Worm (Caenorhabditis elegans) whole organism, midembryonic: ENCODE results near the gene K09H11.11.

Source experiments
- T22C8.4 ChIP-seq: fragments of 200-800 bp; sonication (Bioruptor generic); IDR thresholded peaks from 2 replicates; pipeline ENCODE4 v1.3.6; 2022; ENCODE audit warnings: missing genetic modification characterization, missing compliant biosample characterization
- cog-1 ChIP-seq: sonication (generic microtip); optimal IDR thresholded peaks from 2 replicates; lab custom pipeline; 2016; ENCODE audit warnings: missing genetic modification characterization, missing compliant biosample characterization
- flt-1 ChIP-seq: fragments of 200-800 bp; sonication (Bioruptor generic); IDR thresholded peaks from 2 replicates; pipeline ENCODE4 v1.3.6; 2022; ENCODE audit warnings: missing genetic modification characterization, missing compliant biosample characterization
- tab-1 ChIP-seq: fragments of 200-800 bp; sonication (Bioruptor generic); IDR thresholded peaks from 2 replicates; pipeline ENCODE4 v1.3.6; 2022; ENCODE audit warnings: missing genetic modification characterization, missing compliant biosample characterization
- ztf-23 ChIP-seq: fragments of 200-800 bp; sonication (Bioruptor generic); IDR thresholded peaks from 2 replicates; pipeline ENCODE4 v1.3.6; 2022; ENCODE audit warnings: missing genetic modification reagents, missing genetic modification characterization, missing compliant biosample characterization

DNA sequence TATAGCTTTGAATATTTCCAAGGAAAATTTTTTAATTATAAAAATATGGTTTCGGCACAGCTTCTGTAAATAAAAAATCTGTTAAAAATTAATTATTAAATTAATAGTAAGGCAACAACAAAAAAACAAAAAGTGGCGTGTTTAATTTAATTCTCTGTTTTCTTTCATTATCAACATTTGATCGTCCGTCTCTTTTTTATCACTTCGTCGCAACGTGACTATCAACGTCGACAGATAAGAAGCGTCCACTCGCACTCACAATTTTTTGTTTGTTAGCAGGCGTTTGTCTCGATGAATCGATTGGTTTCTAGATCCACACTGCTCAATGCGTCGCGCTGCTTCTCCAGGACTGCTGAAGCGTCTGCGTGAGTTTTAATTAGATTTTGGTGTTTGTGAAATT lies 42.4 kb downstream of the K09H11.11 start, which contains the start of gene gcst-1:
- TF ChIP-seq cog-1 (tag; lab: Kevin White, UChicago) = no peak
- no peak for TF ChIP-seq flt-1 (GFP tag; lab: Robert Waterston, UW)
- no peak for TF ChIP-seq tab-1 (GFP tag; lab: Robert Waterston, UW)
- TF ChIP-seq ztf-23 (GFP tag; lab: Robert Waterston, UW) = no peak
- TF ChIP-seq T22C8.4 (GFP tag; lab: Robert Waterston, UW) = no peak
